Worm (Caenorhabditis elegans) whole organism, midembryonic: ENCODE measurements around the gene cdt-2.

Experiments
- T22C8.4 ChIP-seq: fragments of 200-800 bp; sonication (Bioruptor generic); IDR thresholded peaks from 2 replicates; pipeline ENCODE4 v1.3.6; 2022; ENCODE audit warnings: missing genetic modification characterization, missing compliant biosample characterization
- cog-1 ChIP-seq: sonication (generic microtip); optimal IDR thresholded peaks from 2 replicates; lab custom pipeline; 2016; ENCODE audit warnings: missing genetic modification characterization, missing compliant biosample characterization
- flt-1 ChIP-seq: fragments of 200-800 bp; sonication (Bioruptor generic); IDR thresholded peaks from 2 replicates; pipeline ENCODE4 v1.3.6; 2022; ENCODE audit warnings: missing genetic modification characterization, missing compliant biosample characterization
- med-1 ChIP-seq: sonication (generic microtip); optimal IDR thresholded peaks from 2 replicates; lab custom pipeline; 2017; ENCODE audit warnings: missing genetic modification characterization, mild to moderate bottlenecking, missing compliant biosample characterization, antibody characterized with exemption, missing genetic modification reagents; ENCODE audit not compliant: insufficient read depth
- ref-1 ChIP-seq: fragments of 200-800 bp; sonication (Bioruptor generic); conservative IDR thresholded peaks from 2 replicates; pipeline ENCODE4 v1.3.6; 2022; ENCODE audit warnings: missing genetic modification reagents, missing genetic modification characterization, missing compliant biosample characterization
- tab-1 ChIP-seq: fragments of 200-800 bp; sonication (Bioruptor generic); IDR thresholded peaks from 2 replicates; pipeline ENCODE4 v1.3.6; 2022; ENCODE audit warnings: missing genetic modification characterization, missing compliant biosample characterization
- ztf-23 ChIP-seq: fragments of 200-800 bp; sonication (Bioruptor generic); IDR thresholded peaks from 2 replicates; pipeline ENCODE4 v1.3.6; 2022; ENCODE audit warnings: missing genetic modification reagents, missing genetic modification characterization, missing compliant biosample characterization
- ztf-29 ChIP-seq: fragments of 200-800 bp; sonication (Bioruptor generic); IDR thresholded peaks from 2 replicates; pipeline ENCODE4 v1.3.6; 2022; ENCODE audit warnings: missing genetic modification reagents, missing genetic modification characterization, missing compliant biosample characterization

DNA sequence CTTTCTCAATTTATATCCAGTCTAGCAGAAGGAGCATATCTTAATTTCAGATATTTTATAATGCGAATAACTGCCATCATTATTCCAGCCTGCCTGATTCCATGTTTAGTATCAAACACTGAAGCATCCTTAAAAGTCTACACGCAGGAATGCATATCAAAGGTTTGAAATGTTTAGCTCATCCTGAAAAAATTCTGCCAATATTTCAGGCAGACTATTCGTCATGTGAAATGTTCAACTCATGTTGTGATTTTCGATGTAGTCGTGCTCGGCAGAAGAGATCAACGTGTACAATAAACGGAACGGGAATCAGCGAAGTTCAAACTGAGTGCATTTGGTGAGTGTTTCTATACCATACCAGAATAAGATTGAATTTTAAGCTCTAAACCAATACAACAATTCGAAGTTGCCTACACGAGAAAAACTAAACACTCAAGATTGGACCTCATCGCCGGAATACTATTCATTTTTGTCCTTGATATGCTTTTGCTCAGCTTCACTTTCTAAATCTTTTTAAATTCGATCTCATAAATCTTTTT lies 8.6 kb upstream of the cdt-2 start, which contains the start of gene T01C3.11:
- TF ChIP-seq T22C8.4 (no peak), med-1 (no peak), ref-1 (no peak), ztf-29 (GFP tag; lab: Robert Waterston, UW) (no peak), flt-1 (GFP tag; lab: Robert Waterston, UW) (no peak), ztf-23 (GFP tag; lab: Robert Waterston, UW) (no peak), tab-1 (GFP tag; lab: Robert Waterston, UW) (no peak), cog-1 (tag; lab: Kevin White, UChicago) (no peak)
